Fruit fly (Drosophila melanogaster): Measurements from ENCODE around the gene Ndc80.

Ndc80 gene

DNA sequence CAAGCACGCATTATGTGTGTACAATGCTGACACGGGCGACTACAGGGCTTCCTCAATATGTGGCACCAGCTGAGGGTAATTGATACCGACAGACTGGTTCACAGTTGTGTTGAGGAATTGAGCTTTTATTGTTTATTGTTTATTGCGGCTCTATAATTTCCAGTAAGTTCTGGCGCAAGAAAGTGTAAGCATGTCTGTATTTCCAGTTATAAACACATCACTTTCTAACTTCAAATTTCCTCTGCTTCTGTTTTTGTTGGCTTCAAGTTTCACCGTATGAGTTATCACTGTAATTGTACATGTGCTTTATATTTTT lies 14.7 kb upstream of the Ndc80 start (continued):
- TF ChIP-seq BEAF-32 (GFP tag; optimal IDR thresholded peaks at IDR 0.05) (no peak), CG16815 (GFP tag; optimal IDR thresholded peaks at IDR 0.05) (peak; percentile 63), Ada2b (GFP tag; IDR thresholded peaks at IDR 0.05) (peak; percentile 81), Optix (GFP tag; IDR thresholded peaks at IDR 0.05) (peak; percentile 31; the same call in 1 of the 3 replicates), slou (GFP tag; optimal IDR thresholded peaks at IDR 0.05) (peak; percentile 71), CG3726 (GFP tag; IDR thresholded peaks at IDR 0.05) (0 out of 3 replicates have a peak, but pooled peaks have one; percentile 35), Fer3 (tag; optimal IDR thresholded peaks at IDR 0.05) (peak; percentile 82), cg (GFP tag; optimal IDR thresholded peaks at IDR 0.05) (peak; percentile 84), CG6854 (GFP tag; optimal IDR thresholded peaks at IDR 0.05) (peak; percentile 46), mld (GFP tag; IDR thresholded peaks at IDR 0.05; ENCODE audit: partially characterized antibody) (no peak), CG12769 (tag; optimal IDR thresholded peaks at IDR 0.05) (peak; percentile 53), CG8089 (GFP tag; optimal IDR thresholded peaks at IDR 0.05) (peak; percentile 26), ems (GFP tag; optimal IDR thresholded peaks at IDR 0.05) (peak; percentile 71), CkIIα-i1 (GFP tag; IDR thresholded peaks at IDR 0.05) (no peak), knrl (GFP tag; IDR thresholded peaks at IDR 0.05; ENCODE audit: partially characterized antibody) (no peak), Dip2 (GFP tag; IDR thresholded peaks at IDR 0.05) (no peak), pros (GFP tag; optimal IDR thresholded peaks at IDR 0.05) (no peak), wek (GFP tag; optimal IDR thresholded peaks at IDR 0.05) (no peak), Myb (GFP tag; optimal IDR thresholded peaks at IDR 0.05) (peak; percentile 67), Abd-B (GFP tag; optimal IDR thresholded peaks at IDR 0.05) (peak; percentile 75), CG8765 (GFP tag; IDR thresholded peaks at IDR 0.05) (no peak), CG7372 (GFP tag; IDR thresholded peaks at IDR 0.05) (peak; percentile 72), pnt (GFP tag; optimal IDR thresholded peaks at IDR 0.05) (peak; percentile 85), tgo (GFP tag; IDR thresholded peaks at IDR 0.05) (peak; percentile 81), CG1832 (GFP tag; optimal IDR thresholded peaks at IDR 0.05) (no peak)

DNA sequence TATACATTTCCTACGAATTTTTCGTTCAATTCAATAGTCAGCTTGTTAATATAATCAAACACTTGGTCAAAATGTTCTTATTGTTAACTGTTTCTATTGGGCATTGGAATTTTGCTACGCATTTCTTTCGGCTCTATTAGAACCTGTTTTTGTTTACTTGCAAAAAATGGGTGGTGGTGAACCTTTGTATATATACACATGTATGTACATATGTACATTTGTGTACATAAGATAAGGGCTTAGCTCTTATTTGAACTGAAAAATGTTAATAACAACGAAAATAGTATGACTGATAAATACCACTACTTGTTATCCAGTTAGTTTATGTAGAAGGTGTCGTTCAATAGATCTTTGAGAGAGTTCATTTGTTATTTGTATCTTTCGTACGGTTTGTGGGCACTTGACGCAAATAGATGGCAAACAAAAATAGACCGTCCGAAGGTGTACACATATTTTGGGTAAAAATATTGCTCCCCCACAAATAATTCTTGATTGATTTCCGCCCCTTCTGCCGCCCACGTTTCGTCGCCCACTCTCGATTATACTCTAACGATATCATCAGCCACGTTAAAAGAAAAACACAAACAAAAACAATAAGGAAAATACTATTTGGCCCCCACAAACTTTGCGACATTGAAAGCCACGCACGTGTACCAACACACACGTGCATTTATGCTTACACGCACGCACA lies 14.2 kb upstream of the Ndc80 start:
- TF ChIP-seq CG6254 (GFP tag; optimal IDR thresholded peaks at IDR 0.05) (no peak), CG13424 (tag; optimal IDR thresholded peaks at IDR 0.05) (no peak), sens (GFP tag) (peak; percentile 80), CG32767 (GFP tag; IDR thresholded peaks at IDR 0.05) (no peak; the same call in 1 of the 2 replicates), CG33557 (GFP tag; optimal IDR thresholded peaks at IDR 0.05) (peak; percentile 18), CG1603 (tag; optimal IDR thresholded peaks at IDR 0.05) (peak; percentile 35), CG13624 (GFP tag; optimal IDR thresholded peaks at IDR 0.05) (peak; percentile 10), da (GFP tag; optimal IDR thresholded peaks at IDR 0.05) (no peak), CG6765 (GFP tag; optimal IDR thresholded peaks at IDR 0.05) (peak; percentile 52), HmgZ (tag; optimal IDR thresholded peaks at IDR 0.05) (peak; percentile 46), Med (GFP tag) (peak; percentile 62), chinmo (GFP tag; IDR thresholded peaks at IDR 0.05; ENCODE audit: partially characterized antibody) (peak; percentile 73; the same call in 1 of the 4 replicates), CG8388 (GFP tag; optimal IDR thresholded peaks at IDR 0.05) (no peak), pfk (GFP tag; optimal IDR thresholded peaks at IDR 0.05) (peak; percentile 23), CG3281 (GFP tag; optimal IDR thresholded peaks at IDR 0.05) (peak; percentile 64), schlank (tag; optimal IDR thresholded peaks at IDR 0.05) (peak; percentile 67), CG15514 (GFP tag; optimal IDR thresholded peaks at IDR 0.05) (peak; percentile 57), Lpt (GFP tag; optimal IDR thresholded peaks at IDR 0.05) (no peak), klu (GFP tag; IDR thresholded peaks at IDR 0.05) (no peak), her (GFP tag; optimal IDR thresholded peaks at IDR 0.05) (peak; percentile 27), scrt (GFP tag; optimal IDR thresholded peaks at IDR 0.05) (peak; percentile 26), wek (GFP tag; optimal IDR thresholded peaks at IDR 0.05) (peak; percentile 46), CG15269 (tag; optimal IDR thresholded peaks at IDR 0.05) (peak; percentile 22), grn (GFP tag; optimal IDR thresholded peaks at IDR 0.05) (peak; percentile 7), CG4328 (GFP tag; optimal IDR thresholded peaks at IDR 0.05) (peak; percentile 29), Antp (GFP tag; optimal IDR thresholded peaks at IDR 0.05) (no peak)
